Fruit fly (Drosophila melanogaster) whole organism, wandering third instar larva: ENCODE measurements around the gene Hand.
A peak's percentile ranks its signal among the peaks of the same experiment; 100 is the strongest.

Source experiments
- GATAd ChIP-seq: sonication (Bioruptor generic); optimal IDR thresholded peaks from 2 replicates; lab custom pipeline; 2016; ENCODE audit warnings: missing biosample characterization, missing genetic modification characterization
- Hr83 ChIP-seq: fragments of 200-300 bp; sonication (Bioruptor generic); optimal IDR thresholded peaks from 2 replicates; lab custom pipeline; 2016; ENCODE audit warnings: missing biosample characterization, mild to moderate bottlenecking, missing genetic modification characterization, moderate library complexity; ENCODE audit not compliant: poor library complexity, severe bottlenecking
- Jra ChIP-seq: sonication (Bioruptor generic); optimal IDR thresholded peaks from 2 replicates; lab custom pipeline; 2016; ENCODE audit warnings: missing biosample characterization, missing genetic modification characterization
- Myc ChIP-seq: fragments of >200 bp; optimal IDR thresholded peaks from 2 replicates; lab custom pipeline; 2017
- Rel ChIP-seq, 2 experiments: fragments of 200-800 bp; sonication (Bioruptor generic) in 1 of 2; optimal IDR thresholded peaks; 2 replicates in 1 of 2; 3 replicates in 1 of 2; lab custom pipeline; 2016 to 2019; ENCODE audit warnings: mild to moderate bottlenecking in 2 of 2, missing biosample characterization in 2 of 2, missing genetic modification characterization in 2 of 2, moderate library complexity in 1 of 2
- pan ChIP-seq: fragments of >200 bp; optimal IDR thresholded peaks from 2 replicates; lab custom pipeline; 2017

Gene Hand

dm6 chr2L:10246785-10247190, 48.4 kb downstream of the Hand start, which contains the start of gene chico:
Gene chico, minus strand, starts transcription at chr2L:10247078.
- TF ChIP-seq Jra (GFP tag; lab: Kevin White, UChicago) (peak; percentile 22), Hr83 (GFP tag; lab: Kevin White, UChicago) (peak; percentile 4), pan (lab: Kevin White, UChicago) (no peak), Myc (peak; percentile 38), GATAd (no peak), Rel (GFP tag; optimal IDR thresholded peaks at IDR 0.05; lab: Kevin White, UChicago) (no peak), Rel (tag; optimal IDR thresholded peaks at IDR 0.05; lab: Kevin White, UChicago) (peak; percentile 18)
